Worm (Caenorhabditis elegans): ENCODE measurements around the gene col-105.

ce11 chrIV:1400016-1400415, 41.0 kb upstream of the col-105 start:
- no peak for TF ChIP-seq lin-13 (tag; optimal IDR thresholded peaks at IDR 0.05)
- TF ChIP-seq nhr-237 (tag; optimal IDR thresholded peaks at IDR 0.05) = no peak
- no peak for TF ChIP-seq flh-1 (GFP tag; optimal IDR thresholded peaks at IDR 0.05)
- no peak for TF ChIP-seq tbx-8 (GFP tag; optimal IDR thresholded peaks at IDR 0.05)
- TF ChIP-seq nhr-28 (tag; optimal IDR thresholded peaks at IDR 0.05) = no peak
- TF ChIP-seq mep-1 (tag; optimal IDR thresholded peaks at IDR 0.05) = no peak
- no peak for TF ChIP-seq elt-1 (tag; optimal IDR thresholded peaks at IDR 0.05; ENCODE audit: borderline replicate concordance, insufficient read depth)
- TF ChIP-seq nhr-12 (tag; optimal IDR thresholded peaks at IDR 0.05) = no peak
- no peak for TF ChIP-seq pha-4 (tag; optimal IDR thresholded peaks at IDR 0.05)
- no peak for TF ChIP-seq sptf-1 (tag; optimal IDR thresholded peaks at IDR 0.05)

Measured in whole organism, mixed stage, embryonic.